Worm (Caenorhabditis elegans): ENCODE data around the gene enu-3.5.

enu-3.5 gene

DNA sequence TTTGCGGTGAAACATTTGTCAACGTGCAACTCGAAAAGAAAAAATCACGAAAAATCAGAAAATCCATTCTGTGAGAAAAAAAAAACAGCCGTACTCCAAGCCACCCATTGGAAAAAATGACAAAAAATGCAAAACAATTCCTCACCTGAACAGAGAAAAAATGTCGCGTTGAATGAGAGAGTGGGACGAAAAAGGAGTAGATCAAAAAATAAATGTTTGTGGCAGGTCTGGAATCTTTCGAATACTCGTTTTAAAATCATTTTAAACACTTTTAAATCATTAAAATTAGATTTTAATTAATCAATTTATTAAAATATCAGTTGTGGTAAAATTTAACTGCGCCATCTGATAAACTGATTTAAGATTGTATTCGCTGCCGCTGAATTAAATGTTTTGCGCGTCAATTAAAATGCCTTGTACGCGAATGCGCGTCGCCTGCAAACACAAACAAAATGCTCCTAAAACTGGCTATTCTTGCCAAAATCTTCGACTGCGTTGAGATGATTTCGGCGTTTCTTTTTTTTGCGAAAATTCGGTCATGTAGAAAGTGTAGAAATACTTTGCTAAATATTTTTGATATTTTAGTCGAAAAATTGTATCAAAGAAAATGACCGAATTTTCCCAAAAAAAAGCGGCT is 7.8 kb upstream of the enu-3.5 start, which contains the start of gene Y37D8A.6:
Gene Y37D8A.6, minus strand, starts transcription at position 238 of the 637 bp plus-strand sequence.
- TF ChIP-seq sdz-12 (GFP tag; optimal IDR thresholded peaks at IDR 0.05) (no peak), jun-1 (tag; optimal IDR thresholded peaks at IDR 0.05) (no peak), ceh-20 (GFP tag; IDR thresholded peaks at IDR 0.05) (no peak), lsy-2 (tag; optimal IDR thresholded peaks at IDR 0.05) (peak in 1 of 2 experiments; percentile 40), daf-16 (GFP tag; optimal IDR thresholded peaks at IDR 0.05) (no peak), daf-16 (tag; optimal IDR thresholded peaks at IDR 0.05) (peak; percentile 3), saeg-2 (GFP tag; IDR thresholded peaks at IDR 0.05) (no peak), duxl-1 (tag; optimal IDR thresholded peaks at IDR 0.05; ENCODE audit: poor library complexity) (no peak), lin-38 (GFP tag; IDR thresholded peaks at IDR 0.05) (peak; percentile 38), hif-1 (tag; optimal IDR thresholded peaks at IDR 0.05) (no peak), aha-1 (tag) (peak; percentile 54), Y48G9A.11 (GFP tag; IDR thresholded peaks at IDR 0.05) (no peak), zag-1 (tag; optimal IDR thresholded peaks at IDR 0.05) (no peak), ceh-32 (tag; optimal IDR thresholded peaks at IDR 0.05; ENCODE audit: poor library complexity) (no peak), Y5F2A.4 (GFP tag; optimal IDR thresholded peaks at IDR 0.05) (no peak), lin-13 (GFP tag; optimal IDR thresholded peaks at IDR 0.05) (no peak), daf-8 (GFP tag; IDR thresholded peaks at IDR 0.05) (no peak), nhr-25 (tag; optimal IDR thresholded peaks at IDR 0.05; ENCODE audit: borderline replicate concordance, insufficient read depth) (no peak), Y75B8A.6 (GFP tag; IDR thresholded peaks at IDR 0.05) (no peak), unc-130 (GFP tag; optimal IDR thresholded peaks at IDR 0.05) (no peak), aly-2 (tag; optimal IDR thresholded peaks at IDR 0.05) (no peak), spr-3 (GFP tag; optimal IDR thresholded peaks at IDR 0.05) (no peak), mes-2 (tag; optimal IDR thresholded peaks at IDR 0.05; ENCODE audit: poor library complexity, severe bottlenecking) (peak; percentile 9), dmd-9 (GFP tag; IDR thresholded peaks at IDR 0.05) (no peak), egl-27 (tag; optimal IDR thresholded peaks at IDR 0.05) (no peak), daf-12 (tag; optimal IDR thresholded peaks at IDR 0.05) (no peak)

- TF ChIP-seq Y105C5A.15 (GFP tag; IDR thresholded peaks at IDR 0.05) (no peak), mxl-2 (GFP tag; conservative IDR thresholded peaks at IDR 0.05) (no peak), F10B5.3 (tag; optimal IDR thresholded peaks at IDR 0.05) (no peak), dmd-6 (GFP tag; IDR thresholded peaks at IDR 0.05) (peak; percentile 48), lim-7 (GFP tag; IDR thresholded peaks at IDR 0.05) (0 out of 2 replicates have a peak, but pooled peaks have one; percentile 52), mxl-3 (GFP tag; optimal IDR thresholded peaks at IDR 0.05) (no peak), nhr-237 (tag; optimal IDR thresholded peaks at IDR 0.05) (no peak), hlh-30 (tag; optimal IDR thresholded peaks at IDR 0.05; ENCODE audit: insufficient read depth) (peak; percentile 77), lin-38 (GFP tag; IDR thresholded peaks at IDR 0.05) (peak; percentile 88), snpc-4 (tag; optimal IDR thresholded peaks at IDR 0.05) (no peak), jun-1 (tag; optimal IDR thresholded peaks at IDR 0.05) (peak; percentile 49), F26F4.8 (GFP tag; conservative IDR thresholded peaks at IDR 0.05) (no peak), nhr-41 (GFP tag; IDR thresholded peaks at IDR 0.05) (no peak), nhr-48 (tag; optimal IDR thresholded peaks at IDR 0.05) (peak; percentile 1), mep-1 (tag; optimal IDR thresholded peaks at IDR 0.05) (peak; percentile 96), cey-2 (tag; optimal IDR thresholded peaks at IDR 0.05; ENCODE audit: borderline replicate concordance, insufficient read depth) (no peak), madf-9 (GFP tag; conservative IDR thresholded peaks at IDR 0.05) (peak; percentile 64), D1046.2 (GFP tag; IDR thresholded peaks at IDR 0.05) (no peak), ztf-11 (tag; optimal IDR thresholded peaks at IDR 0.05) (no peak), zip-2 (tag; optimal IDR thresholded peaks at IDR 0.05) (peak; percentile 56), nhr-28 (tag; optimal IDR thresholded peaks at IDR 0.05) (peak; percentile 51), zfp-2 (tag; optimal IDR thresholded peaks at IDR 0.05) (peak; percentile 24), T26A8.4 (GFP tag; IDR thresholded peaks at IDR 0.05) (peak; percentile 88), ceh-28 (tag; optimal IDR thresholded peaks at IDR 0.05) (peak; percentile 47), ceh-62 (tag; optimal IDR thresholded peaks at IDR 0.05) (no peak), php-3 (GFP tag; IDR thresholded peaks at IDR 0.05) (peak; percentile 32; the same call in 1 of the 2 replicates)
Observed at ce11 chrIII:12874606-12875066, 3.4 kb upstream of the enu-3.5 start, which contains the start of the genes mrg-1 and spcs-2. Gene mrg-1, minus strand, starts transcription at chrIII:12874656. Gene spcs-2, plus strand, starts transcription at chrIII:12875031.

All from whole organism, L4 larva.